Fruit fly (Drosophila melanogaster) whole organism, embryonic: ENCODE measurements around the gene ssp3.
A peak's percentile ranks its signal among the peaks of the same experiment; 100 is the strongest.

Experiments
- CG13296 ChIP-seq: fragments of 200-800 bp; sonication (Bioruptor generic); optimal IDR thresholded peaks from 3 replicates; lab custom pipeline; 2018; ENCODE audit warnings: missing biosample characterization, mild to moderate bottlenecking, missing genetic modification characterization
- CG16815 ChIP-seq: fragments of 200-800 bp; sonication (Bioruptor generic); optimal IDR thresholded peaks from 3 replicates; lab custom pipeline; 2017; ENCODE audit warnings: missing biosample characterization, mild to moderate bottlenecking, missing genetic modification characterization
- CG18476 ChIP-seq: fragments of 200-800 bp; sonication (Bioruptor generic); optimal IDR thresholded peaks from 2 replicates; lab custom pipeline; 2016; ENCODE audit warnings: missing biosample characterization, mild to moderate bottlenecking, missing genetic modification characterization
- gsb-n ChIP-seq: fragments of 200-800 bp; sonication (Bioruptor generic); optimal IDR thresholded peaks from 3 replicates; lab custom pipeline; 2018; ENCODE audit warnings: missing biosample characterization, mild to moderate bottlenecking, missing genetic modification characterization

DNA sequence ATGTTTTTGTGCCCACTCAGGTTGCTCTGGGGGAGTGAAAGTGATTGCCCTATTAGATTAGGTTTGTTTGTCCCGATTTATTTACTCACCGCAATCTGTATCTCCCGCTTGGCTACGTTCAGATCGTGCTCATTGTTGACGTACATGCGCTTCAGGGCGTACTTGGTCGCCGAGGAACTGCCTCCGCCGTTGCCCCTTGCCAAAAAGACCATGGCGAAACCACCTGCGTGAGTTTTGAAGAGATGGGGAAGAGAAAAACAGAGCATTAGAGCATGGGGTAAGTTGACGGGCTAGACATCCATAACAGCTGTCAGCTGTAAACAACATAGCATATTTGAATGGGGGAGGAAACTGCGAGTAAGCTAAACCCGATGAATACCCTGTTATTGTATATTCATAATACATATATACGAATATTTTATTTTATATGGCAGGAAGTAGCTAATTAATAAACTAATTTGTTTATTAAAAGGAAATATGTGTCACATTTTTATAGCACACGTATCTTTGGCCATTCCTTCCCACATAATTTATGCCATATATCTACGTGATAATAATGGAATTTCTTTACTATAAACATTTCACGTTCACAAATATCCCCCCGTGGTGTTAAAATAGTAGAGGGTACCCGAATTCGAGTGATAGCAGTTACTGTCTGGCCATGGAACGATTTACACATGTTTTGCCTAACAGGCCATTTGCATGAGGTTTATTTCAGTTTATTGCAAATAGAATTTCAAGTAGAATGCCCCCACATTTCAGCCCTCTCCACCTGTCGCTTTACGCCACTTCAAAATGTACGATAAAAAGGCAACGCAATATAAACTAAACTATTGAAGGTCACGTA, 21.8 kb upstream of the ssp3 start:
- TF ChIP-seq CG13296 (GFP tag; lab: Kevin White, UChicago) (peak; percentile 34), CG16815 (GFP tag; lab: Kevin White, UChicago) (no peak), CG18476 (GFP tag; lab: Kevin White, UChicago) (no peak), gsb-n (tag; lab: Kevin White, UChicago) (no peak)
